Worm (Caenorhabditis elegans) whole organism, late embryonic: ENCODE data around the gene fli-1.

Source experiments
- C08G9.2 ChIP-seq: sonication (generic microtip); optimal IDR thresholded peaks from 2 replicates; lab custom pipeline; 2016; ENCODE audit warnings: mild to moderate bottlenecking, missing genetic modification characterization, moderate library complexity, missing compliant biosample characterization
- K09A11.1 ChIP-seq: sonication (generic microtip); optimal IDR thresholded peaks from 2 replicates; lab custom pipeline; 2017; ENCODE audit warnings: antibody characterized with exemption, mild to moderate bottlenecking, missing genetic modification characterization, missing compliant biosample characterization; ENCODE audit not compliant: insufficient read depth
- T23F11.4 ChIP-seq: fragments of 200-800 bp; sonication (Bioruptor generic); optimal IDR thresholded peaks from 2 replicates; lab custom pipeline; 2018; ENCODE audit warnings: mild to moderate bottlenecking, missing genetic modification characterization, missing compliant biosample characterization
- Y22D7AL.16 ChIP-seq: sonication (generic microtip); optimal IDR thresholded peaks from 2 replicates; lab custom pipeline; 2016; ENCODE audit warnings: missing genetic modification characterization, missing compliant biosample characterization
- ahr-1 ChIP-seq: sonication (generic microtip); optimal IDR thresholded peaks from 2 replicates; lab custom pipeline; 2016; ENCODE audit warnings: missing genetic modification characterization, missing compliant biosample characterization
- ama-1 ChIP-seq: fragments of 150-350 bp; optimal IDR thresholded peaks from 2 replicates; lab custom pipeline; 2014
- ceh-2 ChIP-seq: sonication (generic microtip); optimal IDR thresholded peaks from 2 replicates; lab custom pipeline; 2016; ENCODE audit warnings: missing genotype, missing genetic modification characterization, missing compliant biosample characterization
- ceh-24 ChIP-seq: sonication (generic microtip); optimal IDR thresholded peaks from 2 replicates; lab custom pipeline; 2016; ENCODE audit warnings: mild to moderate bottlenecking, missing genetic modification characterization, missing compliant biosample characterization
- ceh-30 ChIP-seq: fragments of 150-350 bp; optimal IDR thresholded peaks from 2 replicates; lab custom pipeline; 2014; ENCODE audit warnings: missing biosample characterization, missing genetic modification characterization
- ceh-31 ChIP-seq: sonication (generic microtip); optimal IDR thresholded peaks from 2 replicates; lab custom pipeline; 2016; ENCODE audit warnings: missing genetic modification characterization, missing compliant biosample characterization
- ceh-48 ChIP-seq: sonication (generic microtip); optimal IDR thresholded peaks from 2 replicates; lab custom pipeline; 2016; ENCODE audit warnings: missing genetic modification characterization, inconsistent platforms, missing compliant biosample characterization
- ceh-9 ChIP-seq: sonication (generic microtip); optimal IDR thresholded peaks from 2 replicates; lab custom pipeline; 2016; ENCODE audit warnings: mild to moderate bottlenecking, missing genetic modification characterization, inconsistent platforms, missing compliant biosample characterization
- che-1 ChIP-seq: sonication (generic microtip); optimal IDR thresholded peaks from 2 replicates; lab custom pipeline; 2016; ENCODE audit warnings: mild to moderate bottlenecking, missing genetic modification characterization, missing compliant biosample characterization
- dmd-4 ChIP-seq: sonication (generic microtip); optimal IDR thresholded peaks from 2 replicates; lab custom pipeline; 2016; ENCODE audit warnings: borderline replicate concordance, missing genetic modification characterization, missing compliant biosample characterization
- dve-1 ChIP-seq: sonication (generic microtip); optimal IDR thresholded peaks from 2 replicates; lab custom pipeline; 2017; ENCODE audit warnings: antibody characterized with exemption, mild to moderate bottlenecking, missing genetic modification characterization, missing compliant biosample characterization
- elt-4 ChIP-seq: sonication (generic microtip); optimal IDR thresholded peaks from 2 replicates; lab custom pipeline; 2016; ENCODE audit warnings: missing genetic modification characterization, missing compliant biosample characterization
- ets-4 ChIP-seq: sonication (generic microtip); optimal IDR thresholded peaks from 2 replicates; lab custom pipeline; 2016; ENCODE audit warnings: missing genetic modification characterization, missing compliant biosample characterization
- fax-1 ChIP-seq: sonication (generic microtip); optimal IDR thresholded peaks from 2 replicates; lab custom pipeline; 2016; ENCODE audit warnings: missing genotype, missing genetic modification characterization, missing compliant biosample characterization
- fkh-10 ChIP-seq: fragments of 150-350 bp; optimal IDR thresholded peaks from 2 replicates; lab custom pipeline; 2014; ENCODE audit warnings: missing biosample characterization, missing genetic modification reagents, missing genetic modification characterization
- fkh-6 ChIP-seq: sonication (generic microtip); optimal IDR thresholded peaks from 2 replicates; lab custom pipeline; 2016; ENCODE audit warnings: missing genetic modification characterization, missing compliant biosample characterization
- gmeb-2 ChIP-seq: sonication (generic microtip); optimal IDR thresholded peaks from 2 replicates; lab custom pipeline; 2016; ENCODE audit warnings: missing genetic modification characterization, inconsistent platforms, missing compliant biosample characterization
- hlh-15 ChIP-seq: sonication (generic microtip); optimal IDR thresholded peaks from 2 replicates; lab custom pipeline; 2016; ENCODE audit warnings: missing genetic modification characterization, missing compliant biosample characterization
- hlh-30 ChIP-seq: sonication (generic microtip); optimal IDR thresholded peaks from 2 replicates; lab custom pipeline; 2017; ENCODE audit warnings: antibody characterized with exemption, missing genetic modification characterization, missing compliant biosample characterization; ENCODE audit not compliant: insufficient read depth
- hlh-6 ChIP-seq: sonication (generic microtip); optimal IDR thresholded peaks from 2 replicates; lab custom pipeline; 2016; ENCODE audit warnings: missing genotype, missing genetic modification characterization, missing compliant biosample characterization
- hlh-8 ChIP-seq: sonication (generic microtip); optimal IDR thresholded peaks from 2 replicates; lab custom pipeline; 2016; ENCODE audit warnings: missing genotype, missing genetic modification characterization, missing compliant biosample characterization
- lim-6 ChIP-seq: sonication (generic microtip); optimal IDR thresholded peaks from 2 replicates; lab custom pipeline; 2016; ENCODE audit warnings: missing genetic modification characterization, missing compliant biosample characterization
- lin-11 ChIP-seq: fragments of 200-800 bp; sonication (Bioruptor generic); optimal IDR thresholded peaks from 2 replicates; lab custom pipeline; 2018; ENCODE audit warnings: mild to moderate bottlenecking, missing genetic modification characterization, missing compliant biosample characterization
- nfya-1 ChIP-seq: sonication (generic microtip); optimal IDR thresholded peaks from 2 replicates; lab custom pipeline; 2017; ENCODE audit warnings: missing genetic modification characterization, mild to moderate bottlenecking, missing compliant biosample characterization, antibody characterized with exemption, moderate library complexity
- nhr-11 ChIP-seq: fragments of 150-350 bp; optimal IDR thresholded peaks from 2 replicates; lab custom pipeline; 2014; ENCODE audit warnings: missing biosample characterization, missing genetic modification characterization
- odd-2 ChIP-seq: sonication (generic microtip); optimal IDR thresholded peaks from 2 replicates; lab custom pipeline; 2017; ENCODE audit warnings: antibody characterized with exemption, mild to moderate bottlenecking, missing genetic modification characterization, missing compliant biosample characterization
- pha-4 ChIP-seq: fragments of 150-350 bp; optimal IDR thresholded peaks from 2 replicates; lab custom pipeline; 2018; ENCODE audit warnings: missing biosample characterization, missing genetic modification reagents, missing genetic modification characterization
- pqm-1 ChIP-seq: sonication (generic microtip); optimal IDR thresholded peaks from 2 replicates; lab custom pipeline; 2016; ENCODE audit warnings: missing genetic modification characterization, missing compliant biosample characterization
- pros-1 ChIP-seq: fragments of 150-350 bp; optimal IDR thresholded peaks from 2 replicates; lab custom pipeline; 2014; ENCODE audit warnings: missing biosample characterization, missing genetic modification reagents, missing genetic modification characterization
- ref-2 ChIP-seq: sonication (generic microtip); optimal IDR thresholded peaks from 2 replicates; lab custom pipeline; 2016; ENCODE audit warnings: missing genetic modification characterization, missing compliant biosample characterization
- sox-4 ChIP-seq: sonication (generic microtip); optimal IDR thresholded peaks from 2 replicates; lab custom pipeline; 2017; ENCODE audit warnings: mild to moderate bottlenecking, missing genetic modification characterization, inconsistent platforms, missing compliant biosample characterization
- tbx-2 ChIP-seq: sonication (generic microtip); optimal IDR thresholded peaks from 2 replicates; lab custom pipeline; 2016; ENCODE audit warnings: missing genetic modification characterization, missing compliant biosample characterization
- tbx-7 ChIP-seq: sonication (generic microtip); optimal IDR thresholded peaks from 2 replicates; lab custom pipeline; 2016; ENCODE audit warnings: missing genotype, missing genetic modification characterization, missing compliant biosample characterization
- unc-42 ChIP-seq: sonication (generic microtip); optimal IDR thresholded peaks from 2 replicates; lab custom pipeline; 2016; ENCODE audit warnings: missing genotype, missing genetic modification characterization, missing compliant biosample characterization
- unc-55 ChIP-seq: sonication (generic microtip); optimal IDR thresholded peaks from 2 replicates; lab custom pipeline; 2017; ENCODE audit warnings: missing biosample characterization, missing genetic modification reagents, missing genetic modification characterization
- unc-86 ChIP-seq: sonication (generic microtip); optimal IDR thresholded peaks from 2 replicates; lab custom pipeline; 2016; ENCODE audit warnings: missing genetic modification characterization, missing compliant biosample characterization
- zip-5 ChIP-seq: sonication (generic microtip); optimal IDR thresholded peaks from 2 replicates; lab custom pipeline; 2016; ENCODE audit warnings: missing genetic modification characterization, missing compliant biosample characterization
- ztf-16 ChIP-seq: sonication (generic microtip); optimal IDR thresholded peaks from 2 replicates; lab custom pipeline; 2017; ENCODE audit warnings: missing genetic modification characterization, missing compliant biosample characterization

The fli-1 gene

DNA sequence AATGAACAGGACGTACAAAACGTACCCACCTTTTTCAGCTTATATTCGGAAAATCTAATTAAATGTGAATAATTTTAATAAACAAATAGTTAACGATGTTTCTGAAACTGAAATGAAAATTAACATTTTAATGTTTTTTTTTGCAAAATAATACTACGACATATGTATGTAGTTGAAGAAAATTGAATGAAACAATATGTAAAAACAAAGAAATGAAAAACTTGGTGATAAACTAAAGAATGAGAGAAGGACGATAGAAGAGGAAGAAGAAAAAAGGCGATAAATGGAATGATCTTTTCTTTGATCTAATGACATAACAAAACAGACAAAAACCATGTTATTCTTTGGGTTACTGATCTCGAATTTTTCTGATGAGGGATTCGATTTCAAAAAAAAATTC is 26.8 kb upstream of the fli-1 start, which contains the start of gene B0303.11:
Gene B0303.11 (minus strand): TSS at position 101 of the 400 bp plus-strand sequence.
- TF ChIP-seq lin-11 (tag; lab: Kevin White, UChicago) = no peak
- no peak for TF ChIP-seq T23F11.4 (GFP tag; lab: Kevin White, UChicago)
- no peak for TF ChIP-seq ceh-30 (tag; lab: Kevin White, UChicago)
- no peak for TF ChIP-seq ztf-16 (tag; lab: Kevin White, UChicago)
- TF ChIP-seq unc-86 (tag; lab: Kevin White, UChicago) = no peak
- no peak for TF ChIP-seq ama-1 (lab: Kevin White, UChicago)
- no peak for TF ChIP-seq hlh-6 (tag; lab: Kevin White, UChicago)
- no peak for TF ChIP-seq ceh-48 (tag; lab: Kevin White, UChicago)
- TF ChIP-seq pha-4 (tag; lab: Kevin White, UChicago) = no peak
- TF ChIP-seq gmeb-2 (tag; lab: Kevin White, UChicago) = no peak
- no peak for TF ChIP-seq fax-1
- TF ChIP-seq nhr-11 = no peak
- no peak for TF ChIP-seq ceh-9
- TF ChIP-seq dve-1 = no peak
- TF ChIP-seq tbx-2 (tag; lab: Kevin White, UChicago) = no peak
- no peak for TF ChIP-seq hlh-15 (tag; lab: Kevin White, UChicago)
- TF ChIP-seq nfya-1 (tag; lab: Kevin White, UChicago) = no peak
- TF ChIP-seq dmd-4 (tag; lab: Kevin White, UChicago) = no peak
- TF ChIP-seq ceh-24 (tag; lab: Kevin White, UChicago) = no peak
- TF ChIP-seq tbx-7 (tag; lab: Kevin White, UChicago) = no peak

ce11 chrIII:8709735-8710134 is 26.2 kb upstream of the fli-1 start:
- no peak for TF ChIP-seq odd-2 (tag; lab: Kevin White, UChicago)
- no peak for TF ChIP-seq pha-4 (tag; lab: Kevin White, UChicago)
- TF ChIP-seq fkh-10 (GFP tag; lab: Kevin White, UChicago) = no peak
- TF ChIP-seq nfya-1 (tag; lab: Kevin White, UChicago) = no peak
- no peak for TF ChIP-seq lim-6 (tag; lab: Kevin White, UChicago)
- TF ChIP-seq fkh-6 = no peak
- TF ChIP-seq unc-55 = no peak
- no peak for TF ChIP-seq tbx-7 (tag; lab: Kevin White, UChicago)
- TF ChIP-seq sox-4 (tag; lab: Kevin White, UChicago) = no peak
- no peak for TF ChIP-seq pqm-1 (tag; lab: Kevin White, UChicago)
- TF ChIP-seq unc-86 (tag; lab: Kevin White, UChicago) = no peak
- TF ChIP-seq Y22D7AL.16 = no peak
- TF ChIP-seq ceh-31 = no peak
- TF ChIP-seq ceh-2 (tag; lab: Kevin White, UChicago) = no peak
- TF ChIP-seq pros-1 (tag; lab: Kevin White, UChicago) = no peak

ce11 chrIII:8704765-8705164 is 21.2 kb upstream of the fli-1 start, which contains the start of gene B0303.16:
Gene B0303.16, plus strand, starts transcription at chrIII:8705065.
- TF ChIP-seq tbx-2 (tag; lab: Kevin White, UChicago) (no peak), ets-4 (tag; lab: Kevin White, UChicago) (no peak), elt-4 (tag; lab: Kevin White, UChicago) (no peak), K09A11.1 (tag; lab: Kevin White, UChicago) (no peak), nfya-1 (tag; lab: Kevin White, UChicago) (no peak)

ce11 chrIII:8700289-8700957 is 16.9 kb upstream of the fli-1 start, which contains the start of the genes sdz-1 and vps-33.1:
Gene sdz-1, minus strand, starts transcription at chrIII:8700339.
Gene vps-33.1, plus strand, starts transcription at chrIII:8700927.
- TF ChIP-seq nfya-1 (tag; lab: Kevin White, UChicago) = peak; percentile 18
- no peak for TF ChIP-seq dmd-4 (tag; lab: Kevin White, UChicago)
- peak; percentile 71 for TF ChIP-seq C08G9.2 (tag; lab: Kevin White, UChicago)
- no peak for TF ChIP-seq che-1 (tag; lab: Kevin White, UChicago)
- TF ChIP-seq ahr-1 = no peak
- peak; percentile 22 for TF ChIP-seq zip-5 (tag; lab: Kevin White, UChicago)
- peak; percentile 35 for TF ChIP-seq hlh-8 (tag; lab: Kevin White, UChicago)
- TF ChIP-seq tbx-7 (tag; lab: Kevin White, UChicago) = peak; percentile 52
- peak; percentile 49 for TF ChIP-seq ceh-2 (tag; lab: Kevin White, UChicago)
- TF ChIP-seq fkh-6 = no peak
- TF ChIP-seq tbx-2 (tag; lab: Kevin White, UChicago) = peak; percentile 6
- TF ChIP-seq hlh-30 (tag; lab: Kevin White, UChicago) = peak; percentile 6
- TF ChIP-seq ref-2 (tag; lab: Kevin White, UChicago) = no peak
- TF ChIP-seq ceh-31 = peak; percentile 70
- TF ChIP-seq ets-4 (tag; lab: Kevin White, UChicago) = peak; percentile 65
- peak; percentile 15 for TF ChIP-seq unc-42 (tag; lab: Kevin White, UChicago)
